Worm (Caenorhabditis elegans) whole organism, L4/young adult: ENCODE measurements around the gene pat-4.

Experiments
- dao-5 ChIP-seq: sonication (generic microtip); optimal IDR thresholded peaks from 2 replicates; lab custom pipeline; 2016; ENCODE audit warnings: missing genotype, missing genetic modification characterization, moderate library complexity, missing compliant biosample characterization
- him-1 ChIP-seq: sonication (generic microtip); optimal IDR thresholded peaks from 2 replicates; lab custom pipeline; 2016; ENCODE audit warnings: missing genotype, missing genetic modification reagents, missing genetic modification characterization, missing compliant biosample characterization

DNA sequence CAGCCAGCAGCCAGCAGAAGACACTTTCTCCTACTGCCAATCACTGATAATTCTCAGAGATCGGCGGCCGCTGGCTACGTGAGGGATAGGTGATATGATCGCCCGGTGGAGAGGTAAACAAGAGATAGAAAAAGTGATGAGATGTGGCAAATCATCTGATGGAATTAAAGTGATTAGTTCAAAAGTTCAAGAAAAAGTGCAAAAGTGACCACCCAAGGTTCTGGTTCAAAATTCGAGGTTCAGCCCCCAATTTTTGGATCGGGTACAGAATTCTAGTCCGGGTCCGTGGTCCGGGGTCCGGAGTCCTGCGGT, 29.0 kb downstream of the pat-4 start:
- TF ChIP-seq dao-5 (tag; lab: Kevin White, UChicago) (no peak), him-1 (tag; lab: Kevin White, UChicago) (no peak)
